Fruit fly (Drosophila melanogaster) whole organism, embryonic: ENCODE results near the gene smash.

ENCODE experiments used
- CG11085 ChIP-seq: fragments of 200-800 bp; sonication (Bioruptor generic); IDR thresholded peaks from 2 replicates; pipeline ENCODE4 v1.3.6; 2022; ENCODE audit warnings: missing biosample characterization, missing genetic modification characterization
- CG11504 ChIP-seq: fragments of 200-800 bp; sonication (Bioruptor generic); optimal IDR thresholded peaks from 3 replicates; lab custom pipeline; 2019; ENCODE audit warnings: missing biosample characterization, mild to moderate bottlenecking, missing genetic modification characterization, moderate library complexity
- CG13894 ChIP-seq: fragments of 200-800 bp; sonication (Bioruptor generic); optimal IDR thresholded peaks from 3 replicates; lab custom pipeline; 2018; ENCODE audit warnings: missing biosample characterization, mild to moderate bottlenecking, missing genetic modification characterization, moderate library complexity
- CG14710 ChIP-seq: fragments of 200-800 bp; sonication (Bioruptor generic); optimal IDR thresholded peaks from 3 replicates; lab custom pipeline; 2019; ENCODE audit warnings: missing biosample characterization, mild to moderate bottlenecking, missing genetic modification characterization, moderate library complexity
- CG15479 ChIP-seq: fragments of 200-800 bp; sonication (Bioruptor generic); optimal IDR thresholded peaks from 3 replicates; lab custom pipeline; 2019; ENCODE audit warnings: missing biosample characterization, mild to moderate bottlenecking, missing genetic modification characterization, moderate library complexity
- CG17568 ChIP-seq: fragments of 200-800 bp; sonication (Bioruptor generic); optimal IDR thresholded peaks from 2 replicates; lab custom pipeline; 2018; ENCODE audit warnings: missing biosample characterization, mild to moderate bottlenecking, missing genetic modification characterization, moderate library complexity
- CG1792 ChIP-seq: fragments of 200-800 bp; sonication (Bioruptor generic); optimal IDR thresholded peaks from 2 replicates; lab custom pipeline; 2016; ENCODE audit warnings: missing biosample characterization, missing genetic modification characterization
- CG18764 ChIP-seq: fragments of 200-800 bp; sonication (Bioruptor generic); optimal IDR thresholded peaks from 3 replicates; lab custom pipeline; 2016; ENCODE audit warnings: missing biosample characterization, missing genetic modification characterization
- CG2116 ChIP-seq: fragments of 200-800 bp; sonication (Bioruptor generic); optimal IDR thresholded peaks from 3 replicates; lab custom pipeline; 2018; ENCODE audit warnings: missing biosample characterization, mild to moderate bottlenecking, missing genetic modification characterization
- CG2129 ChIP-seq: fragments of 200-800 bp; sonication (Bioruptor generic); IDR thresholded peaks from 2 replicates; pipeline ENCODE4 v1.3.6; 2022; ENCODE audit warnings: missing biosample characterization, missing genetic modification characterization; ENCODE audit not compliant: partially characterized antibody
- CG2889 ChIP-seq: fragments of 200-800 bp; sonication (Bioruptor generic); IDR thresholded peaks from 3 replicates; pipeline ENCODE4 v1.3.6; 2022; ENCODE audit warnings: missing biosample characterization, missing genetic modification characterization
- CG3163 ChIP-seq: fragments of 200-800 bp; sonication (Bioruptor generic); optimal IDR thresholded peaks from 3 replicates; lab custom pipeline; 2016; ENCODE audit warnings: missing biosample characterization, missing genetic modification characterization
- CG3407 ChIP-seq: fragments of 200-800 bp; sonication (Bioruptor generic); optimal IDR thresholded peaks from 2 replicates; lab custom pipeline; 2018; ENCODE audit warnings: missing biosample characterization, mild to moderate bottlenecking, missing genetic modification characterization
- CG4282 ChIP-seq: fragments of 200-800 bp; sonication (Bioruptor generic); optimal IDR thresholded peaks from 2 replicates; lab custom pipeline; 2016; ENCODE audit warnings: missing biosample characterization, missing genetic modification characterization
- CG6689 ChIP-seq: fragments of 200-800 bp; sonication (Bioruptor generic); IDR thresholded peaks from 2 replicates; pipeline ENCODE4 v1.3.6; 2022; ENCODE audit warnings: missing biosample characterization, missing genetic modification characterization
- CG7745 ChIP-seq: fragments of 200-800 bp; sonication (Bioruptor generic); optimal IDR thresholded peaks from 2 replicates; lab custom pipeline; 2018; ENCODE audit warnings: missing biosample characterization, mild to moderate bottlenecking, missing genetic modification characterization, moderate library complexity
- CG7786 ChIP-seq: fragments of 200-800 bp; sonication (Bioruptor generic); optimal IDR thresholded peaks from 2 replicates; lab custom pipeline; 2016; ENCODE audit warnings: missing biosample characterization, missing genetic modification characterization
- CG7839 ChIP-seq: fragments of 200-800 bp; sonication (Bioruptor generic); optimal IDR thresholded peaks from 3 replicates; lab custom pipeline; 2018; ENCODE audit warnings: missing biosample characterization, mild to moderate bottlenecking, missing genetic modification characterization, moderate library complexity
- CG7963 ChIP-seq: fragments of 200-800 bp; sonication (Bioruptor generic); IDR thresholded peaks from 3 replicates; pipeline ENCODE4 v1.3.6; 2022; ENCODE audit warnings: missing biosample characterization, missing genetic modification characterization; ENCODE audit not compliant: partially characterized antibody
- CG8944 ChIP-seq: fragments of 200-800 bp; sonication (Bioruptor generic); optimal IDR thresholded peaks from 3 replicates; lab custom pipeline; 2016; ENCODE audit warnings: missing biosample characterization, missing genetic modification characterization
- Dip3 ChIP-seq: fragments of 200-800 bp; sonication (Bioruptor generic); optimal IDR thresholded peaks from 3 replicates; lab custom pipeline; 2016; ENCODE audit warnings: missing biosample characterization, missing genetic modification characterization
- H15 ChIP-seq: fragments of 200-800 bp; sonication (Bioruptor generic); IDR thresholded peaks from 3 replicates; pipeline ENCODE4 v1.3.6; 2022; ENCODE audit warnings: missing biosample characterization, missing genetic modification characterization
- HLH3B ChIP-seq: fragments of 200-800 bp; sonication (Bioruptor generic); IDR thresholded peaks from 2 replicates; pipeline ENCODE4 v1.3.6; 2022; ENCODE audit warnings: missing biosample characterization, missing genetic modification characterization
- Hand ChIP-seq: fragments of 200-800 bp; sonication (Bioruptor generic); optimal IDR thresholded peaks from 2 replicates; lab custom pipeline; 2017; ENCODE audit warnings: mild to moderate bottlenecking, missing biosample characterization, missing genetic modification reagents, missing genetic modification characterization
- Hey ChIP-seq: fragments of 200-800 bp; sonication (Bioruptor generic); optimal IDR thresholded peaks from 3 replicates; lab custom pipeline; 2018; ENCODE audit warnings: missing biosample characterization, mild to moderate bottlenecking, missing genetic modification characterization
- Hmr ChIP-seq: fragments of 200-800 bp; sonication (Bioruptor generic); optimal IDR thresholded peaks from 3 replicates; lab custom pipeline; 2017; ENCODE audit warnings: mild to moderate bottlenecking, missing biosample characterization, missing genetic modification reagents, missing genetic modification characterization
- Kr ChIP-seq: fragments of 200-800 bp; sonication (Bioruptor generic); optimal IDR thresholded peaks from 2 replicates; lab custom pipeline; 2017; ENCODE audit warnings: missing biosample characterization, mild to moderate bottlenecking, missing genetic modification characterization
- Lhr ChIP-seq: fragments of 200-800 bp; sonication (Bioruptor generic); optimal IDR thresholded peaks from 3 replicates; lab custom pipeline; 2017; ENCODE audit warnings: mild to moderate bottlenecking, missing biosample characterization, missing genetic modification reagents, missing genetic modification characterization
- Mes4 ChIP-seq: fragments of 200-800 bp; sonication (Bioruptor generic); optimal IDR thresholded peaks from 2 replicates; lab custom pipeline; 2016; ENCODE audit warnings: missing biosample characterization, missing genetic modification characterization
- Myb ChIP-seq: fragments of 200-800 bp; sonication (Bioruptor generic); optimal IDR thresholded peaks from 2 replicates; lab custom pipeline; 2016; ENCODE audit warnings: missing biosample characterization, missing genetic modification characterization
- Nf-YC ChIP-seq: fragments of 200-800 bp; optimal IDR thresholded peaks from 3 replicates; lab custom pipeline; 2019; ENCODE audit warnings: missing biosample characterization, mild to moderate bottlenecking, missing genetic modification characterization, moderate library complexity
- Optix ChIP-seq: fragments of 200-800 bp; sonication (Bioruptor generic); IDR thresholded peaks from 3 replicates; pipeline ENCODE4 v1.3.6; 2022; ENCODE audit warnings: missing biosample characterization, missing genetic modification characterization
- Poxn ChIP-seq: fragments of 200-800 bp; sonication (Bioruptor generic); IDR thresholded peaks from 2 replicates; pipeline ENCODE4 v1.3.6; 2022; ENCODE audit warnings: missing biosample characterization, missing genetic modification characterization
- Ravus ChIP-seq: fragments of 200-800 bp; sonication (Bioruptor generic); IDR thresholded peaks from 2 replicates; pipeline ENCODE4 v1.3.6; 2022; ENCODE audit warnings: missing biosample characterization, missing genetic modification characterization
- Sry-δ ChIP-seq: fragments of 200-800 bp; sonication (Bioruptor generic); optimal IDR thresholded peaks from 2 replicates; lab custom pipeline; 2016; ENCODE audit warnings: missing biosample characterization, missing genetic modification characterization
- Taf1 ChIP-seq: fragments of 200-800 bp; sonication (Bioruptor generic); IDR thresholded peaks from 2 replicates; pipeline ENCODE4 v1.3.6; 2022; ENCODE audit warnings: missing biosample characterization, missing genetic modification characterization
- Tbp ChIP-seq: fragments of >200 bp; optimal IDR thresholded peaks from 2 replicates; lab custom pipeline; 2018; ENCODE audit warnings: missing biosample characterization, missing genetic modification characterization
- ac ChIP-seq: fragments of 200-800 bp; sonication (Bioruptor generic); optimal IDR thresholded peaks from 3 replicates; lab custom pipeline; 2017; ENCODE audit warnings: missing biosample characterization, mild to moderate bottlenecking, missing genetic modification characterization
- ewg ChIP-seq: fragments of 200-800 bp; sonication (Bioruptor generic); optimal IDR thresholded peaks from 3 replicates; lab custom pipeline; 2017; ENCODE audit warnings: mild to moderate bottlenecking, missing biosample characterization, missing genetic modification reagents, missing genetic modification characterization
- gsb-n ChIP-seq: fragments of 200-800 bp; sonication (Bioruptor generic); optimal IDR thresholded peaks from 3 replicates; lab custom pipeline; 2018; ENCODE audit warnings: missing biosample characterization, mild to moderate bottlenecking, missing genetic modification characterization
- hbn ChIP-seq: fragments of 200-800 bp; sonication (Bioruptor generic); IDR thresholded peaks from 2 replicates; pipeline ENCODE4 v1.3.6; 2022; ENCODE audit warnings: missing biosample characterization, missing genetic modification characterization; ENCODE audit not compliant: partially characterized antibody
- hth ChIP-seq: fragments of >200 bp; optimal IDR thresholded peaks from 2 replicates; lab custom pipeline; 2017; ENCODE audit warnings: inconsistent platforms
- salm ChIP-seq: fragments of 200-800 bp; sonication (Bioruptor generic); optimal IDR thresholded peaks from 2 replicates; lab custom pipeline; 2018; ENCODE audit warnings: missing biosample characterization, mild to moderate bottlenecking, missing genetic modification characterization
- sisA ChIP-seq: fragments of 200-800 bp; sonication (Bioruptor generic); IDR thresholded peaks from 2 replicates; pipeline ENCODE4 v1.3.6; 2022; ENCODE audit warnings: missing biosample characterization, missing genetic modification characterization
- so ChIP-seq: fragments of 200-800 bp; sonication (Bioruptor generic); IDR thresholded peaks from 3 replicates; pipeline ENCODE4 v1.3.6; 2022; ENCODE audit warnings: missing biosample characterization, missing genetic modification characterization
- stc ChIP-seq: fragments of 200-800 bp; sonication (Bioruptor generic); IDR thresholded peaks from 2 replicates; pipeline ENCODE4 v1.3.6; 2022; ENCODE audit warnings: missing biosample characterization, missing genetic modification characterization
- tna ChIP-seq: fragments of 200-800 bp; sonication (Bioruptor generic); IDR thresholded peaks from 2 replicates; pipeline ENCODE4 v1.3.6; 2022; ENCODE audit warnings: missing biosample characterization, missing genetic modification characterization; ENCODE audit not compliant: partially characterized antibody
- ttk ChIP-seq: fragments of 200-800 bp; sonication (Bioruptor generic); IDR thresholded peaks from 2 replicates; pipeline ENCODE4 v2.1.2; 2022; ENCODE audit warnings: missing biosample characterization, missing genetic modification characterization
- tx ChIP-seq: fragments of 200-800 bp; sonication (Bioruptor generic); optimal IDR thresholded peaks from 2 replicates; lab custom pipeline; 2016; ENCODE audit warnings: missing biosample characterization, missing genetic modification characterization
- vfl ChIP-seq: fragments of 200-800 bp; sonication (Bioruptor generic); optimal IDR thresholded peaks from 2 replicates; lab custom pipeline; 2016; ENCODE audit warnings: missing biosample characterization, missing genetic modification characterization

Gene smash

dm6 chr3R:4740592-4741500 is 81.5 kb downstream of the smash start (continued):
- no peak for TF ChIP-seq CG11085 (GFP tag; lab: Robert Waterston, UW)
- no peak for TF ChIP-seq Sry-δ (GFP tag; lab: Kevin White, UChicago)
- no peak for TF ChIP-seq H15 (GFP tag; lab: Robert Waterston, UW)
- TF ChIP-seq ewg (GFP tag; lab: Kevin White, UChicago) = no peak
- no peak for TF ChIP-seq CG2889 (GFP tag; lab: Robert Waterston, UW)
- no peak for TF ChIP-seq Tbp (GFP tag; lab: Kevin White, UChicago)
- TF ChIP-seq Optix (GFP tag; lab: Robert Waterston, UW) = no peak
- no peak for TF ChIP-seq ttk
- TF ChIP-seq Lhr (GFP tag; lab: Kevin White, UChicago) = no peak
- TF ChIP-seq CG3163 (GFP tag; lab: Kevin White, UChicago) = peak; percentile 97
- peak; percentile 83 for TF ChIP-seq tna (GFP tag; lab: Robert Waterston, UW)
- no peak for TF ChIP-seq CG7745 (tag; lab: Kevin White, UChicago)
- no peak for TF ChIP-seq CG15479
- no peak for TF ChIP-seq Hey (tag; lab: Kevin White, UChicago)
- no peak for TF ChIP-seq CG1792
- no peak for TF ChIP-seq CG11504
- no peak for TF ChIP-seq CG18764 (GFP tag; lab: Kevin White, UChicago)
- no peak for TF ChIP-seq Nf-YC (tag; lab: Kevin White, UChicago)
- no peak for TF ChIP-seq gsb-n (tag; lab: Kevin White, UChicago)
- TF ChIP-seq CG14710 (tag; lab: Kevin White, UChicago) = no peak
- TF ChIP-seq Poxn (GFP tag; lab: Robert Waterston, UW) = no peak
- no peak for TF ChIP-seq CG7839 (tag; lab: Kevin White, UChicago)
- TF ChIP-seq Taf1 (GFP tag; lab: Robert Waterston, UW) = no peak
- no peak for TF ChIP-seq CG2129 (GFP tag; lab: Robert Waterston, UW)
- no peak for TF ChIP-seq hbn (GFP tag; lab: Robert Waterston, UW)
- no peak for TF ChIP-seq CG4282
- no peak for TF ChIP-seq CG7786 (GFP tag; lab: Kevin White, UChicago)
- TF ChIP-seq stc = no peak
- no peak for TF ChIP-seq CG2116 (GFP tag; lab: Kevin White, UChicago)
- TF ChIP-seq salm (tag; lab: Kevin White, UChicago) = no peak
- peak; percentile 67; the same call in 2 of the 3 replicates for TF ChIP-seq CG7963
- TF ChIP-seq Hand (GFP tag; lab: Kevin White, UChicago) = no peak
- no peak for TF ChIP-seq HLH3B (GFP tag; lab: Robert Waterston, UW)
- no peak for TF ChIP-seq CG8944
- TF ChIP-seq tx (GFP tag; lab: Kevin White, UChicago) = no peak
- no peak for TF ChIP-seq CG17568 (GFP tag; lab: Kevin White, UChicago)
- TF ChIP-seq Ravus (GFP tag; lab: Robert Waterston, UW) = no peak
- no peak for TF ChIP-seq Hmr (GFP tag; lab: Kevin White, UChicago)
- no peak for TF ChIP-seq so
- TF ChIP-seq vfl = no peak
- no peak for TF ChIP-seq Kr (GFP tag; lab: Kevin White, UChicago)
- no peak for TF ChIP-seq CG3407 (GFP tag; lab: Kevin White, UChicago)
- no peak for TF ChIP-seq sisA
- TF ChIP-seq CG6689 (GFP tag; lab: Robert Waterston, UW) = no peak
- TF ChIP-seq Mes4 (GFP tag; lab: Kevin White, UChicago) = no peak
- TF ChIP-seq ac (GFP tag; lab: Kevin White, UChicago) = no peak
- TF ChIP-seq CG13894 (tag; lab: Kevin White, UChicago) = no peak
- no peak for TF ChIP-seq Myb (GFP tag; lab: Kevin White, UChicago)
- no peak for TF ChIP-seq Dip3 (GFP tag; lab: Kevin White, UChicago)
- TF ChIP-seq hth = no peak
